Fruit fly (Drosophila melanogaster) whole organism, embryonic: ENCODE results near the gene rk.

Experiments used
- CG1024 ChIP-seq: fragments of 200-800 bp; sonication (Bioruptor generic); IDR thresholded peaks from 2 replicates; pipeline ENCODE4 v1.3.6; 2022; ENCODE audit warnings: missing biosample characterization, missing genetic modification characterization
- CG16779 ChIP-seq: fragments of 200-800 bp; sonication (Bioruptor generic); IDR thresholded peaks from 2 replicates; pipeline ENCODE4 v1.3.6; 2022; ENCODE audit warnings: missing biosample characterization, missing genetic modification characterization
- emc ChIP-seq: fragments of 200-800 bp; sonication (Bioruptor generic); optimal IDR thresholded peaks from 2 replicates; lab custom pipeline; 2016; ENCODE audit warnings: missing biosample characterization, missing genetic modification characterization
- kah ChIP-seq: fragments of 200-800 bp; sonication (Bioruptor generic); optimal IDR thresholded peaks from 2 replicates; lab custom pipeline; 2018; ENCODE audit warnings: missing biosample characterization, mild to moderate bottlenecking, missing genetic modification characterization
- pzg ChIP-seq: fragments of 200-800 bp; sonication (Bioruptor generic); optimal IDR thresholded peaks from 3 replicates; lab custom pipeline; 2018; ENCODE audit warnings: missing biosample characterization, mild to moderate bottlenecking, missing genetic modification characterization, moderate library complexity
- zfh2 ChIP-seq: fragments of 200-800 bp; sonication (Bioruptor generic); optimal IDR thresholded peaks from 2 replicates; lab custom pipeline; 2016; ENCODE audit warnings: missing biosample characterization, missing genetic modification characterization

DNA sequence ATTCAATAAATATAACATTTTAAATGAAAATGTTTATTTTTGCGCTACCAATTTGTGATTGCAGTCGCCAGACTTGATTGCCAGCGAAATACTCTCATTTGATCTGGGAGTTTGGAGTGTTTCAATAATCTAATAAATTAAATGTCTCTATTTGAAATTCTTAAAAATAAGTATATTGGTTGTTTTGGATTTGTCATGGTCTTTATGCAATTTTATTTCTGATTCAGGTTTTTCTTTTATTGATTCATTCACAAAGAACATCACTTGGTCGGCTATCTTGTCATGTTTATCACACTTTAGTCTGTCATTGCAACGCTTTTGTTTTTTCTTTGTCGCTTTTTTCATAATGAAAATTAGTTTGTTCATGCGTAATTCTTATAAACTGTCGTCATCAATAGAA lies 2.1 kb downstream of the rk start:
- TF ChIP-seq zfh2 (GFP tag; lab: Kevin White, UChicago): no peak
- no peak for TF ChIP-seq CG16779
- no peak for TF ChIP-seq kah
- no peak for TF ChIP-seq CG1024 (GFP tag; lab: Robert Waterston, UW)
- no peak for TF ChIP-seq emc (GFP tag; lab: Kevin White, UChicago)
- TF ChIP-seq pzg (GFP tag; lab: Kevin White, UChicago): no peak
